Fruit fly (Drosophila melanogaster) whole organism, embryonic: ENCODE data around the gene CG15263.
A peak's percentile ranks its signal among the peaks of the same experiment; 100 is the strongest.

ENCODE experiments used
- Antp ChIP-seq: fragments of 200-800 bp; sonication (Bioruptor generic); optimal IDR thresholded peaks from 3 replicates; lab custom pipeline; 2016; ENCODE audit warnings: missing biosample characterization, missing genetic modification characterization
- Atf-2 ChIP-seq: fragments of 200-800 bp; sonication (Bioruptor generic); optimal IDR thresholded peaks from 2 replicates; lab custom pipeline; 2016; ENCODE audit warnings: missing biosample characterization, missing genetic modification characterization
- Awh ChIP-seq: fragments of 200-800 bp; sonication (Bioruptor generic); IDR thresholded peaks from 2 replicates; pipeline ENCODE4, ENCODE4 v1.3.6; 2022; ENCODE audit warnings: missing biosample characterization, missing genetic modification characterization
- CG1024 ChIP-seq: fragments of 200-800 bp; sonication (Bioruptor generic); IDR thresholded peaks from 2 replicates; pipeline ENCODE4 v1.3.6; 2022; ENCODE audit warnings: missing biosample characterization, missing genetic modification characterization
- CG10267 ChIP-seq: fragments of 200-800 bp; sonication (Bioruptor generic); optimal IDR thresholded peaks from 2 replicates; lab custom pipeline; 2018; ENCODE audit warnings: missing biosample characterization, mild to moderate bottlenecking, missing genetic modification characterization, moderate library complexity
- CG10979 ChIP-seq: fragments of 200-800 bp; sonication (Bioruptor generic); optimal IDR thresholded peaks from 2 replicates; lab custom pipeline; 2018; ENCODE audit warnings: missing biosample characterization, mild to moderate bottlenecking, missing genetic modification characterization, moderate library complexity
- CG11504 ChIP-seq: fragments of 200-800 bp; sonication (Bioruptor generic); optimal IDR thresholded peaks from 3 replicates; lab custom pipeline; 2019; ENCODE audit warnings: missing biosample characterization, mild to moderate bottlenecking, missing genetic modification characterization, moderate library complexity
- CG14710 ChIP-seq: fragments of 200-800 bp; sonication (Bioruptor generic); optimal IDR thresholded peaks from 3 replicates; lab custom pipeline; 2019; ENCODE audit warnings: missing biosample characterization, mild to moderate bottlenecking, missing genetic modification characterization, moderate library complexity
- CG18262 ChIP-seq: fragments of 200-800 bp; optimal IDR thresholded peaks from 3 replicates; lab custom pipeline; 2019; ENCODE audit warnings: missing biosample characterization, mild to moderate bottlenecking, missing genetic modification characterization, moderate library complexity
- CG2199 ChIP-seq: fragments of 200-800 bp; sonication (Bioruptor generic); IDR thresholded peaks from 3 replicates; pipeline ENCODE4 v1.3.6; 2022; ENCODE audit warnings: missing biosample characterization, missing genetic modification characterization
- CG2712 ChIP-seq: fragments of 200-800 bp; optimal IDR thresholded peaks from 3 replicates; lab custom pipeline; 2019; ENCODE audit warnings: missing biosample characterization, mild to moderate bottlenecking, missing genetic modification characterization, moderate library complexity
- CG4730 ChIP-seq: fragments of 200-800 bp; sonication (Bioruptor generic); IDR thresholded peaks from 2 replicates; pipeline ENCODE4 v1.3.6; 2022; ENCODE audit warnings: missing biosample characterization, missing genetic modification characterization
- CG6813 ChIP-seq: fragments of 200-800 bp; sonication (Bioruptor generic); optimal IDR thresholded peaks from 2 replicates; lab custom pipeline; 2017; ENCODE audit warnings: missing biosample characterization, missing genetic modification characterization, mild to moderate bottlenecking, moderate library complexity, missing genetic modification reagents
- Dip3 ChIP-seq: fragments of 200-800 bp; sonication (Bioruptor generic); optimal IDR thresholded peaks from 3 replicates; lab custom pipeline; 2016; ENCODE audit warnings: missing biosample characterization, missing genetic modification characterization
- HHEX ChIP-seq: fragments of 200-800 bp; sonication (Bioruptor generic); optimal IDR thresholded peaks from 3 replicates; lab custom pipeline; 2017; ENCODE audit warnings: missing biosample characterization, mild to moderate bottlenecking, missing genetic modification characterization, missing genetic modification reagents
- HLH54F ChIP-seq: fragments of 200-800 bp; sonication (Bioruptor generic); optimal IDR thresholded peaks from 3 replicates; lab custom pipeline; 2016; ENCODE audit warnings: missing biosample characterization, missing genetic modification characterization
- MTF-1 ChIP-seq: fragments of 200-800 bp; sonication (Bioruptor generic); optimal IDR thresholded peaks from 2 replicates; lab custom pipeline; 2018; ENCODE audit warnings: missing biosample characterization, mild to moderate bottlenecking, missing genetic modification characterization, borderline replicate concordance
- Med ChIP-seq: fragments of 200-800 bp; sonication (Bioruptor generic); peaks from one replicate; lab custom pipeline; 2016; ENCODE audit warnings: missing biosample characterization, missing genetic modification characterization, mild to moderate bottlenecking, inconsistent platforms, moderate library complexity
- Rfx ChIP-seq: fragments of 200-800 bp; sonication (Bioruptor generic); IDR thresholded peaks from 2 replicates; pipeline ENCODE4 v1.3.6; 2022; ENCODE audit warnings: missing biosample characterization, missing genetic modification characterization
- Six4 ChIP-seq: fragments of 200-800 bp; sonication (Bioruptor generic); optimal IDR thresholded peaks from 2 replicates; lab custom pipeline; 2016; ENCODE audit warnings: missing biosample characterization, missing genetic modification characterization
- Xrp1 ChIP-seq: fragments of 200-800 bp; sonication (Bioruptor generic); IDR thresholded peaks from 2 replicates; pipeline ENCODE4 v1.3.6; 2022; ENCODE audit warnings: missing biosample characterization, missing genetic modification characterization
- aop ChIP-seq: fragments of 200-800 bp; sonication (Bioruptor generic); IDR thresholded peaks from 2 replicates; pipeline ENCODE4 v1.3.6; 2022; ENCODE audit warnings: missing biosample characterization, missing genetic modification characterization
- bsh ChIP-seq, 2 experiments: fragments of 200-800 bp; sonication (Bioruptor generic); optimal IDR thresholded peaks; 2 replicates each; lab custom pipeline; 2017 to 2018; ENCODE audit warnings: mild to moderate bottlenecking in 2 of 2, missing biosample characterization in 2 of 2, missing genetic modification characterization in 2 of 2, moderate library complexity in 1 of 2
- cg ChIP-seq: fragments of 200-800 bp; sonication (Bioruptor generic); optimal IDR thresholded peaks from 3 replicates; lab custom pipeline; 2019; ENCODE audit warnings: missing biosample characterization, mild to moderate bottlenecking, missing genetic modification characterization, moderate library complexity
- disco-r ChIP-seq: fragments of 200-800 bp; sonication (Bioruptor generic); optimal IDR thresholded peaks from 2 replicates; lab custom pipeline; 2016; ENCODE audit warnings: missing biosample characterization, missing genetic modification characterization
- dmrt11E ChIP-seq: fragments of 200-800 bp; sonication (Bioruptor generic); optimal IDR thresholded peaks from 3 replicates; lab custom pipeline; 2018; ENCODE audit warnings: missing biosample characterization, mild to moderate bottlenecking, missing genetic modification characterization, moderate library complexity
- gem ChIP-seq: fragments of 200-800 bp; sonication (Bioruptor generic); optimal IDR thresholded peaks from 2 replicates; lab custom pipeline; 2019; ENCODE audit warnings: missing biosample characterization, mild to moderate bottlenecking, missing genetic modification characterization, moderate library complexity
- gro ChIP-seq: fragments of 200-800 bp; sonication (Bioruptor generic); optimal IDR thresholded peaks from 2 replicates; lab custom pipeline; 2016; ENCODE audit warnings: missing biosample characterization, missing genetic modification characterization
- hth ChIP-seq: fragments of >200 bp; optimal IDR thresholded peaks from 2 replicates; lab custom pipeline; 2017; ENCODE audit warnings: inconsistent platforms
- lola ChIP-seq, 3 experiments: fragments of >200 bp in 2 of 3; fragments of 200-800 bp in 1 of 3; sonication (Bioruptor generic) in 1 of 3; optimal IDR thresholded peaks; 2 replicates each; lab custom pipeline; 2017 to 2019; ENCODE audit warnings: missing biosample characterization in 3 of 3, missing genetic modification characterization in 3 of 3, mild to moderate bottlenecking in 1 of 3, moderate library complexity in 1 of 3
- nerfin-1 ChIP-seq: fragments of 200-800 bp; sonication (Bioruptor generic); optimal IDR thresholded peaks from 3 replicates; lab custom pipeline; 2019; ENCODE audit warnings: missing biosample characterization, mild to moderate bottlenecking, missing genetic modification characterization, moderate library complexity
- onecut ChIP-seq: fragments of 200-800 bp; sonication (Bioruptor generic); IDR thresholded peaks from 2 replicates; pipeline ENCODE4 v1.3.6; 2022; ENCODE audit warnings: missing biosample characterization, missing genetic modification characterization
- pb ChIP-seq: fragments of 200-800 bp; sonication (Bioruptor generic); optimal IDR thresholded peaks from 3 replicates; lab custom pipeline; 2016; ENCODE audit warnings: missing biosample characterization, missing genetic modification characterization
- pnt ChIP-seq: fragments of 200-800 bp; sonication (Bioruptor generic); optimal IDR thresholded peaks from 3 replicates; lab custom pipeline; 2016; ENCODE audit warnings: missing biosample characterization, missing genetic modification characterization
- prd ChIP-seq, 3 experiments: fragments of >200 bp in 2 of 3; fragments of 200-800 bp in 1 of 3; sonication (Bioruptor generic) in 1 of 3; optimal IDR thresholded peaks in 2 of 3; IDR thresholded peaks in 1 of 3; 2 replicates in 2 of 3; 3 replicates in 1 of 3; pipeline versions ENCODE4 v1.3.6 to Lab custom; 2017 to 2022; ENCODE audit warnings: missing biosample characterization in 1 of 3, missing genetic modification characterization in 1 of 3
- row ChIP-seq: fragments of 200-800 bp; sonication (Bioruptor generic); IDR thresholded peaks from 3 replicates; pipeline ENCODE4 v1.3.6; 2022; ENCODE audit warnings: missing biosample characterization, missing genetic modification characterization
- seq ChIP-seq: fragments of 200-800 bp; sonication (Bioruptor generic); IDR thresholded peaks from 2 replicates; pipeline ENCODE4 v1.3.6; 2022; ENCODE audit warnings: missing biosample characterization, missing genetic modification characterization
- shn ChIP-seq: fragments of 200-800 bp; sonication (Bioruptor generic); optimal IDR thresholded peaks from 3 replicates; lab custom pipeline; 2016; ENCODE audit warnings: missing biosample characterization, missing genetic modification characterization
- tll ChIP-seq, 2 experiments: fragments of 200-800 bp in 1 of 2; fragments of >200 bp in 1 of 2; sonication (Bioruptor generic) in 1 of 2; optimal IDR thresholded peaks; 2 replicates each; lab custom pipeline; 2017 to 2019; ENCODE audit warnings: missing biosample characterization in 2 of 2, missing genetic modification characterization in 2 of 2, mild to moderate bottlenecking in 1 of 2, moderate library complexity in 1 of 2

The CG15263 gene

DNA sequence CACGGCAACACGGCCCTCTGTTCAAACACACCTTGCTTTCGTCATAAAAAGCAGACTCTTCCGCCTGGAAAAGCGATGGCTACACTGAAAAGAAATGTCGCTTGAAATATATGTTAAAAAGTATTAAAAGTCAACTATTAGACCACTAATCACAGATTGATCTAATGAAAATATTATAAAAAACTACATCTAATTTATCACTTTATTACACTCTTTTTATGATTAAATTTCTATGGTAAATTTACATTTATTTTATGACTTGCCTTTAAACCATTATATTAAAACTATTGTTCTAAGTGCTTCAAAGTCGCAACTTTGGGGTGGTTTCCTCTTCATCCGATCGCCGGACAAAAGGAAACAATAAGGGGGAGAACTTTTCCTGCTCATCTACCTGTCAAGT lies 31.6 kb downstream of the CG15263 start:
- TF ChIP-seq cg (GFP tag; lab: Kevin White, UChicago) (no peak), CG10979 (tag; lab: Kevin White, UChicago) (peak; percentile 20), CG18262 (tag; lab: Kevin White, UChicago) (peak; percentile 39), seq (GFP tag; lab: Robert Waterston, UW) (no peak), CG2712 (peak; percentile 30), pnt (no peak), Xrp1 (GFP tag; lab: Robert Waterston, UW) (peak; percentile 8; the same call in 1 of the 2 replicates), bsh (GFP tag; optimal IDR thresholded peaks at IDR 0.05; lab: Kevin White, UChicago) (peak in 1 of 2 experiments; percentile 1), aop (GFP tag; lab: Robert Waterston, UW) (no peak), Atf-2 (GFP tag; lab: Kevin White, UChicago) (no peak), MTF-1 (GFP tag; lab: Kevin White, UChicago) (no peak), shn (GFP tag; lab: Kevin White, UChicago) (no peak), hth (lab: Kevin White, UChicago) (no peak), CG14710 (tag; lab: Kevin White, UChicago) (peak; percentile 10), lola (GFP tag; optimal IDR thresholded peaks at IDR 0.05; lab: Kevin White, UChicago) (peak in 1 of 3 experiments; percentile 25), CG1024 (GFP tag; lab: Robert Waterston, UW) (no peak), CG10267 (tag; lab: Kevin White, UChicago) (peak; percentile 32), pb (no peak), Antp (no peak), HLH54F (GFP tag; lab: Kevin White, UChicago) (no peak), prd (optimal IDR thresholded peaks at IDR 0.05; lab: Kevin White, UChicago) (no peak), prd (GFP tag; IDR thresholded peaks at IDR 0.05; lab: Robert Waterston, UW) (0 out of 3 replicates have a peak, but pooled peaks have one; percentile 1), CG11504 (peak; percentile 5), CG4730 (GFP tag; lab: Robert Waterston, UW) (no peak), Dip3 (GFP tag; lab: Kevin White, UChicago) (no peak), row (GFP tag; lab: Robert Waterston, UW) (0 out of 3 replicates have a peak, but pooled peaks have one; percentile 7), gro (no peak), tll (GFP tag; optimal IDR thresholded peaks at IDR 0.05; lab: Kevin White, UChicago) (no peak), disco-r (no peak), CG6813 (no peak), dmrt11E (peak; percentile 64), Rfx (no peak), gem (tag; lab: Kevin White, UChicago) (peak; percentile 30), HHEX (GFP tag; lab: Kevin White, UChicago) (no peak), Med (GFP tag; lab: Kevin White, UChicago) (no peak), Six4 (GFP tag; lab: Kevin White, UChicago) (no peak)
- TF ChIP-seq, all 482 proteins: peak for 13

DNA sequence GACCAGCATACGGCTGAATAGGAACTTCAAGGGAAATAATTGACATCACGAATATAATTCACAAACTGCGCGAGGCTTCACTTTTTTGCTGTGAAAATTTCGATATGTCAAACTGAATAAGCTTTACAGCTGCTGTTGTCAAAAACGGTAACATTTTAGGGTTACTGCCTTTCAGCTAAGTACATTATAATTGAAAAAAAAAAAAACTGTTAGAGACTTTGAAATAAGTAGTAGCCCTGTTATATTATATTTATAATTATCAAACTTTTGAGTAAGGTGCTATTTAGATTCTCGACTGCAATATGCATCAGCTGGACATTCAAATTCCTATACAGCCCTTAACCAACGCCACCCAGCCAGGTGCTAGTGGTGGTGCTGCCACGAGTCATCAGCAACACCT lies 34.0 kb downstream of the CG15263 start, which contains the start of gene nht:
nht (minus strand) TSS at position 101 of the 400 bp plus-strand sequence.
- TF ChIP-seq CG2199 (GFP tag; lab: Robert Waterston, UW) (no peak), Awh (GFP tag; lab: Robert Waterston, UW) (no peak), nerfin-1 (peak; percentile 32), seq (GFP tag; lab: Robert Waterston, UW) (no peak), onecut (GFP tag; lab: Robert Waterston, UW) (no peak)
